Worm (Caenorhabditis elegans) whole organism, L2 larva: ENCODE measurements around the gene srh-141.

ENCODE experiments used
- C34F6.9 ChIP-seq: fragments of 150-350 bp; optimal IDR thresholded peaks from 2 replicates; lab custom pipeline; 2014; ENCODE audit warnings: missing biosample characterization, missing genetic modification characterization
- F13H6.1 ChIP-seq: sonication (generic microtip); optimal IDR thresholded peaks from 2 replicates; lab custom pipeline; 2016; ENCODE audit warnings: missing genetic modification characterization, missing compliant biosample characterization
- R02D3.7 ChIP-seq: fragments of 150-350 bp; optimal IDR thresholded peaks from 2 replicates; lab custom pipeline; 2014; ENCODE audit warnings: missing biosample characterization, missing genetic modification characterization
- Y55F3AM.14 ChIP-seq: fragments of 200-800 bp; sonication (Bioruptor generic); optimal IDR thresholded peaks from 2 replicates; lab custom pipeline; 2018; ENCODE audit warnings: mild to moderate bottlenecking, missing genetic modification characterization, missing compliant biosample characterization
- ZK546.5 ChIP-seq: sonication (generic microtip); optimal IDR thresholded peaks from 2 replicates; lab custom pipeline; 2017; ENCODE audit warnings: missing biosample characterization, missing genetic modification characterization
- alr-1 ChIP-seq: fragments of 150-350 bp; optimal IDR thresholded peaks from 2 replicates; lab custom pipeline; 2014; ENCODE audit warnings: missing biosample characterization, missing genetic modification characterization
- aly-2 ChIP-seq: fragments of 150-350 bp; optimal IDR thresholded peaks from 2 replicates; lab custom pipeline; 2014; ENCODE audit warnings: missing biosample characterization, missing genetic modification characterization
- ama-1 ChIP-seq: fragments of 150-350 bp; optimal IDR thresholded peaks from 2 replicates; lab custom pipeline; 2018; ENCODE audit warnings: inconsistent platforms
- ceh-16 ChIP-seq: fragments of 150-350 bp; optimal IDR thresholded peaks from 2 replicates; lab custom pipeline; 2014; ENCODE audit warnings: missing biosample characterization, missing genetic modification characterization
- ceh-82 ChIP-seq: fragments of 150-350 bp; optimal IDR thresholded peaks from 2 replicates; lab custom pipeline; 2014; ENCODE audit warnings: missing biosample characterization, missing genetic modification characterization
- crh-2 ChIP-seq: sonication (generic microtip); optimal IDR thresholded peaks from 2 replicates; lab custom pipeline; 2017; ENCODE audit warnings: missing biosample characterization, missing genetic modification characterization
- dmd-4 ChIP-seq: sonication (generic microtip); optimal IDR thresholded peaks from 2 replicates; lab custom pipeline; 2017; ENCODE audit warnings: missing biosample characterization, missing genetic modification characterization
- egl-27 ChIP-seq: sonication (generic microtip); optimal IDR thresholded peaks from 3 replicates; lab custom pipeline; 2017; ENCODE audit warnings: missing biosample characterization, missing genetic modification reagents, missing genetic modification characterization
- elt-1 ChIP-seq: fragments of 150-350 bp; optimal IDR thresholded peaks from 2 replicates; lab custom pipeline; 2014; ENCODE audit warnings: missing biosample characterization, missing genetic modification characterization
- fos-1 ChIP-seq: fragments of 150-350 bp; optimal IDR thresholded peaks from 2 replicates; lab custom pipeline; 2014; ENCODE audit warnings: missing biosample characterization, missing genetic modification characterization
- lin-11 ChIP-seq: fragments of 150-350 bp; sonication (generic microtip); optimal IDR thresholded peaks from 2 replicates; lab custom pipeline; 2014; ENCODE audit warnings: missing biosample characterization, missing genetic modification characterization, inconsistent platforms, mixed read lengths
- lin-13 ChIP-seq: fragments of 150-350 bp; optimal IDR thresholded peaks from 2 replicates; lab custom pipeline; 2014; ENCODE audit warnings: missing biosample characterization, missing genetic modification reagents, missing genetic modification characterization
- lin-39 ChIP-seq: fragments of 150-350 bp; optimal IDR thresholded peaks from 2 replicates; lab custom pipeline; 2014; ENCODE audit warnings: missing biosample characterization, missing genetic modification reagents, missing genetic modification characterization
- lsy-2 ChIP-seq, 2 experiments: fragments of 150-350 bp in 1 of 2; sonication (generic microtip) in 1 of 2; optimal IDR thresholded peaks; 2 replicates each; lab custom pipeline; 2014 to 2017; ENCODE audit warnings: missing biosample characterization in 2 of 2, missing genetic modification characterization in 2 of 2
- mdl-1 ChIP-seq, 2 experiments: fragments of 150-350 bp in 1 of 2; sonication (generic microtip) in 1 of 2; optimal IDR thresholded peaks; 2 replicates each; lab custom pipeline; 2017; ENCODE audit warnings: missing biosample characterization in 2 of 2, missing genetic modification characterization in 2 of 2
- nhr-10 ChIP-seq: sonication (generic microtip); optimal IDR thresholded peaks from 2 replicates; lab custom pipeline; 2017; ENCODE audit warnings: missing biosample characterization, missing genetic modification characterization
- nhr-11 ChIP-seq: fragments of 150-350 bp; optimal IDR thresholded peaks from 2 replicates; lab custom pipeline; 2014; ENCODE audit warnings: missing biosample characterization, missing genetic modification characterization
- nhr-12 ChIP-seq: fragments of 150-350 bp; optimal IDR thresholded peaks from 2 replicates; lab custom pipeline; 2014; ENCODE audit warnings: missing biosample characterization, missing genetic modification characterization
- nhr-129 ChIP-seq: fragments of 150-350 bp; optimal IDR thresholded peaks from 2 replicates; lab custom pipeline; 2014; ENCODE audit warnings: missing biosample characterization, missing genetic modification characterization
- nhr-21 ChIP-seq: fragments of 150-350 bp; optimal IDR thresholded peaks from 2 replicates; lab custom pipeline; 2014; ENCODE audit warnings: missing biosample characterization, missing genetic modification characterization
- nhr-23 ChIP-seq: fragments of 150-350 bp; optimal IDR thresholded peaks from 2 replicates; lab custom pipeline; 2014; ENCODE audit warnings: missing biosample characterization, missing genetic modification reagents, missing genetic modification characterization
- nhr-25 ChIP-seq: fragments of 150-350 bp; sonication (generic microtip); optimal IDR thresholded peaks from 3 replicates; lab custom pipeline; 2014; ENCODE audit warnings: missing biosample characterization, missing genetic modification characterization
- nhr-6 ChIP-seq: fragments of 150-350 bp; optimal IDR thresholded peaks from 2 replicates; lab custom pipeline; 2014; ENCODE audit warnings: missing biosample characterization, missing genetic modification characterization
- nhr-77 ChIP-seq: fragments of 150-350 bp; optimal IDR thresholded peaks from 2 replicates; lab custom pipeline; 2014; ENCODE audit warnings: missing biosample characterization, missing genetic modification characterization
- peb-1 ChIP-seq: fragments of 150-350 bp; optimal IDR thresholded peaks from 2 replicates; lab custom pipeline; 2014; ENCODE audit warnings: missing biosample characterization, missing genetic modification characterization
- sem-4 ChIP-seq: fragments of 150-350 bp; optimal IDR thresholded peaks from 2 replicates; lab custom pipeline; 2014; ENCODE audit warnings: missing biosample characterization, missing genetic modification reagents, missing genetic modification characterization
- skn-1 ChIP-seq: sonication (generic microtip); optimal IDR thresholded peaks from 2 replicates; lab custom pipeline; 2017; ENCODE audit warnings: missing biosample characterization, missing genetic modification characterization
- sma-3 ChIP-seq: sonication (generic microtip); optimal IDR thresholded peaks from 2 replicates; lab custom pipeline; 2016; ENCODE audit warnings: missing genetic modification reagents, missing genetic modification characterization, missing compliant biosample characterization
- snpc-4 ChIP-seq: fragments of 150-350 bp; optimal IDR thresholded peaks from 2 replicates; lab custom pipeline; 2014; ENCODE audit warnings: missing biosample characterization, missing genetic modification characterization
- unc-55 ChIP-seq: fragments of 150-350 bp; sonication (generic microtip); optimal IDR thresholded peaks from 3 replicates; lab custom pipeline; 2014; ENCODE audit warnings: missing biosample characterization, missing genetic modification reagents, missing genetic modification characterization
- unc-62 ChIP-seq: fragments of 150-350 bp; optimal IDR thresholded peaks from 2 replicates; lab custom pipeline; 2014; ENCODE audit warnings: missing biosample characterization, missing genetic modification reagents, missing genetic modification characterization
- zag-1 ChIP-seq: fragments of 150-350 bp; optimal IDR thresholded peaks from 2 replicates; lab custom pipeline; 2014; ENCODE audit warnings: missing biosample characterization, missing genetic modification characterization
- ztf-1 ChIP-seq: fragments of 200-800 bp; sonication (Bioruptor generic); conservative IDR thresholded peaks from 2 replicates; pipeline ENCODE4 v1.3.6; 2022; ENCODE audit warnings: missing genetic modification characterization, missing compliant biosample characterization
- ztf-11 ChIP-seq: sonication (generic microtip); optimal IDR thresholded peaks from 2 replicates; lab custom pipeline; 2017; ENCODE audit warnings: missing biosample characterization, missing genetic modification characterization
- ztf-4 ChIP-seq: fragments of 150-350 bp; optimal IDR thresholded peaks from 2 replicates; lab custom pipeline; 2014; ENCODE audit warnings: missing biosample characterization, missing genetic modification characterization

srh-141 gene

ce11 chrV:16437546-16437945, 6.2 kb upstream of the srh-141 start, which contains the start of gene F26D2.15:
F26D2.15 (plus strand) TSS chrV:16437846.
- TF ChIP-seq lin-11 (tag; lab: Kevin White, UChicago) (no peak), dmd-4 (tag; lab: Kevin White, UChicago) (no peak)
- TF ChIP-seq, all 48 proteins: peak for 0

ce11 chrV:16445676-16446075, 1.9 kb downstream of the srh-141 start, which contains the start of gene T08G3.6:
T08G3.6 (plus strand) TSS chrV:16445976.
- no peak for TF ChIP-seq ZK546.5 (tag; lab: Kevin White, UChicago)
- no peak for TF ChIP-seq crh-2
- TF ChIP-seq nhr-77 (tag; lab: Kevin White, UChicago), result no peak
- TF ChIP-seq nhr-6 (tag; lab: Kevin White, UChicago), result no peak
- no peak for TF ChIP-seq nhr-129 (tag; lab: Kevin White, UChicago)

- TF ChIP-seq alr-1 (tag; lab: Kevin White, UChicago) (no peak), unc-62 (GFP tag; lab: Kevin White, UChicago) (no peak), crh-2 (no peak), aly-2 (no peak), nhr-25 (no peak), nhr-129 (tag; lab: Kevin White, UChicago) (no peak), nhr-11 (tag; lab: Kevin White, UChicago) (no peak), ceh-82 (tag; lab: Kevin White, UChicago) (no peak), F13H6.1 (tag; lab: Kevin White, UChicago) (no peak), sma-3 (GFP tag; lab: Kevin White, UChicago) (no peak), egl-27 (no peak), snpc-4 (tag; lab: Kevin White, UChicago) (no peak), ama-1 (no peak), nhr-23 (tag; lab: Kevin White, UChicago) (no peak), nhr-10 (no peak), ceh-16 (tag; lab: Kevin White, UChicago) (no peak)
These were observed 2.5 kb downstream of the srh-141 start for ce11 chrV:16446191-16446590.

- no peak for TF ChIP-seq alr-1 (tag; lab: Kevin White, UChicago)
- TF ChIP-seq F13H6.1 (tag; lab: Kevin White, UChicago), result no peak
- TF ChIP-seq peb-1 (tag; lab: Kevin White, UChicago), result no peak
- no peak for TF ChIP-seq nhr-12 (tag; lab: Kevin White, UChicago)
- TF ChIP-seq fos-1 (tag; lab: Kevin White, UChicago), result no peak
- TF ChIP-seq C34F6.9 (tag; lab: Kevin White, UChicago), result no peak
- TF ChIP-seq skn-1 (tag; lab: Kevin White, UChicago), result no peak
- TF ChIP-seq mdl-1 (tag; optimal IDR thresholded peaks at IDR 0.05; lab: Kevin White, UChicago), result no peak
- no peak for TF ChIP-seq lsy-2 (tag; optimal IDR thresholded peaks at IDR 0.05; lab: Kevin White, UChicago)
- no peak for TF ChIP-seq crh-2
- TF ChIP-seq unc-55 (GFP tag; lab: Kevin White, UChicago), result no peak
- no peak for TF ChIP-seq Y55F3AM.14 (GFP tag; lab: Kevin White, UChicago)
- TF ChIP-seq, all 48 proteins: peak for 0
These were observed 4.0 kb downstream of the srh-141 start, which contains the start of gene T08G3.13 for ce11 chrV:16447735-16448134. T08G3.13 (plus strand) TSS chrV:16448035.

- no peak for TF ChIP-seq dmd-4 (tag; lab: Kevin White, UChicago)
- no peak for TF ChIP-seq ceh-82 (tag; lab: Kevin White, UChicago)
- no peak for TF ChIP-seq R02D3.7 (tag; lab: Kevin White, UChicago)
- no peak for TF ChIP-seq ztf-11 (tag; lab: Kevin White, UChicago)
- no peak for TF ChIP-seq lin-39 (tag; lab: Kevin White, UChicago)
- TF ChIP-seq fos-1 (tag; lab: Kevin White, UChicago), result no peak
- TF ChIP-seq egl-27, result no peak
- TF ChIP-seq nhr-11 (tag; lab: Kevin White, UChicago), result no peak
- no peak for TF ChIP-seq sma-3 (GFP tag; lab: Kevin White, UChicago)
- no peak for TF ChIP-seq skn-1 (tag; lab: Kevin White, UChicago)
These were observed 11.3 kb downstream of the srh-141 start, which contains the start of gene str-14 for ce11 chrV:16455065-16455464. str-14 (minus strand) TSS chrV:16455165.

ce11 chrV:16458714-16459113, 15.0 kb downstream of the srh-141 start, which contains the start of gene str-15:
str-15 (minus strand) TSS chrV:16458814.
- no peak for TF ChIP-seq nhr-10
- TF ChIP-seq sem-4, result no peak
- no peak for TF ChIP-seq ztf-1 (GFP tag; lab: Robert Waterston, UW)
- TF ChIP-seq F13H6.1 (tag; lab: Kevin White, UChicago), result no peak
- no peak for TF ChIP-seq ceh-82 (tag; lab: Kevin White, UChicago)
- TF ChIP-seq C34F6.9 (tag; lab: Kevin White, UChicago), result no peak
- no peak for TF ChIP-seq nhr-21
- TF ChIP-seq elt-1 (tag; lab: Kevin White, UChicago), result no peak
- no peak for TF ChIP-seq lin-11 (tag; lab: Kevin White, UChicago)
- no peak for TF ChIP-seq unc-55 (GFP tag; lab: Kevin White, UChicago)
- TF ChIP-seq nhr-23 (tag; lab: Kevin White, UChicago), result no peak
- no peak for TF ChIP-seq nhr-6 (tag; lab: Kevin White, UChicago)
- no peak for TF ChIP-seq crh-2
- no peak for TF ChIP-seq lin-13
- no peak for TF ChIP-seq ztf-4 (tag; lab: Kevin White, UChicago)
- TF ChIP-seq zag-1, result no peak
- TF ChIP-seq nhr-12 (tag; lab: Kevin White, UChicago), result no peak
- TF ChIP-seq sma-3 (GFP tag; lab: Kevin White, UChicago), result no peak
